Fruit fly (Drosophila melanogaster) whole organism, embryonic: ENCODE results near the gene Best3.

Experiments used
- Abd-B ChIP-seq: fragments of 200-800 bp; sonication (Bioruptor generic); optimal IDR thresholded peaks from 2 replicates; lab custom pipeline; 2018; ENCODE audit warnings: missing biosample characterization, mild to moderate bottlenecking, missing genetic modification characterization, moderate library complexity
- Atf3 ChIP-seq: fragments of 200-800 bp; sonication (Bioruptor generic); optimal IDR thresholded peaks from 3 replicates; lab custom pipeline; 2016; ENCODE audit warnings: missing biosample characterization, missing genetic modification characterization
- Bdp1 ChIP-seq: fragments of 200-800 bp; sonication (Bioruptor generic); optimal IDR thresholded peaks from 3 replicates; lab custom pipeline; 2016; ENCODE audit warnings: missing biosample characterization, missing genetic modification characterization
- BtbVII ChIP-seq: fragments of 200-800 bp; sonication (Bioruptor generic); optimal IDR thresholded peaks from 3 replicates; lab custom pipeline; 2017; ENCODE audit warnings: missing biosample characterization, mild to moderate bottlenecking, missing genetic modification characterization
- CG1024 ChIP-seq: fragments of 200-800 bp; sonication (Bioruptor generic); IDR thresholded peaks from 2 replicates; pipeline ENCODE4 v1.3.6; 2022; ENCODE audit warnings: missing biosample characterization, missing genetic modification characterization
- CG10431 ChIP-seq: fragments of 200-800 bp; sonication (Bioruptor generic); optimal IDR thresholded peaks from 3 replicates; lab custom pipeline; 2018; ENCODE audit warnings: missing biosample characterization, mild to moderate bottlenecking, missing genetic modification characterization
- CG10979 ChIP-seq: fragments of 200-800 bp; sonication (Bioruptor generic); optimal IDR thresholded peaks from 2 replicates; lab custom pipeline; 2018; ENCODE audit warnings: missing biosample characterization, mild to moderate bottlenecking, missing genetic modification characterization, moderate library complexity
- CG11398 ChIP-seq: fragments of 200-800 bp; sonication (Bioruptor generic); optimal IDR thresholded peaks from 2 replicates; lab custom pipeline; 2016; ENCODE audit warnings: missing biosample characterization, missing genetic modification characterization
- CG11695 ChIP-seq: fragments of 200-800 bp; sonication (Bioruptor generic); IDR thresholded peaks from 3 replicates; pipeline ENCODE4 v1.3.6; 2022; ENCODE audit warnings: missing biosample characterization, missing genetic modification characterization
- CG12659 ChIP-seq: fragments of 200-800 bp; sonication (Bioruptor generic); optimal IDR thresholded peaks from 3 replicates; lab custom pipeline; 2017; ENCODE audit warnings: mild to moderate bottlenecking, missing biosample characterization, missing genetic modification reagents, missing genetic modification characterization
- CG14710 ChIP-seq: fragments of 200-800 bp; sonication (Bioruptor generic); optimal IDR thresholded peaks from 3 replicates; lab custom pipeline; 2019; ENCODE audit warnings: missing biosample characterization, mild to moderate bottlenecking, missing genetic modification characterization, moderate library complexity
- CG14860 ChIP-seq: fragments of 200-800 bp; sonication (Bioruptor generic); IDR thresholded peaks from 3 replicates; pipeline ENCODE4 v1.3.6; 2022; ENCODE audit warnings: missing biosample characterization, missing genetic modification characterization; ENCODE audit not compliant: partially characterized antibody
- CG15011 ChIP-seq: fragments of 200-800 bp; sonication (Bioruptor generic); optimal IDR thresholded peaks from 3 replicates; lab custom pipeline; 2018; ENCODE audit warnings: missing biosample characterization, mild to moderate bottlenecking, missing genetic modification characterization
- CG15269 ChIP-seq: fragments of 200-800 bp; sonication (Bioruptor generic); optimal IDR thresholded peaks from 2 replicates; lab custom pipeline; 2018; ENCODE audit warnings: missing biosample characterization, mild to moderate bottlenecking, missing genetic modification characterization, moderate library complexity
- CG18476 ChIP-seq: fragments of 200-800 bp; sonication (Bioruptor generic); optimal IDR thresholded peaks from 2 replicates; lab custom pipeline; 2016; ENCODE audit warnings: missing biosample characterization, mild to moderate bottlenecking, missing genetic modification characterization
- CG2116 ChIP-seq: fragments of 200-800 bp; sonication (Bioruptor generic); optimal IDR thresholded peaks from 3 replicates; lab custom pipeline; 2018; ENCODE audit warnings: missing biosample characterization, mild to moderate bottlenecking, missing genetic modification characterization
- CG2199 ChIP-seq: fragments of 200-800 bp; sonication (Bioruptor generic); IDR thresholded peaks from 3 replicates; pipeline ENCODE4 v1.3.6; 2022; ENCODE audit warnings: missing biosample characterization, missing genetic modification characterization
- CG32772 ChIP-seq: fragments of 200-800 bp; sonication (Bioruptor generic); IDR thresholded peaks from 2 replicates; pipeline ENCODE4 v1.3.6; 2022; ENCODE audit warnings: missing biosample characterization, missing genetic modification characterization
- CG4820 ChIP-seq: fragments of 200-800 bp; sonication (Bioruptor generic); optimal IDR thresholded peaks from 3 replicates; lab custom pipeline; 2016; ENCODE audit warnings: missing biosample characterization, missing genetic modification characterization
- Deaf1 ChIP-seq: fragments of 200-800 bp; optimal IDR thresholded peaks from 3 replicates; lab custom pipeline; 2019; ENCODE audit warnings: missing biosample characterization, mild to moderate bottlenecking, missing genetic modification characterization, moderate library complexity
- Dll ChIP-seq: fragments of 200-800 bp; sonication (Bioruptor generic); IDR thresholded peaks from 4 replicates; pipeline ENCODE4 v1.3.6; 2022; ENCODE audit warnings: missing biosample characterization, missing genetic modification characterization; ENCODE audit not compliant: partially characterized antibody
- H15 ChIP-seq: fragments of 200-800 bp; sonication (Bioruptor generic); IDR thresholded peaks from 3 replicates; pipeline ENCODE4 v1.3.6; 2022; ENCODE audit warnings: missing biosample characterization, missing genetic modification characterization
- HLH3B ChIP-seq: fragments of 200-800 bp; sonication (Bioruptor generic); IDR thresholded peaks from 2 replicates; pipeline ENCODE4 v1.3.6; 2022; ENCODE audit warnings: missing biosample characterization, missing genetic modification characterization
- HLHmδ ChIP-seq: fragments of 200-800 bp; sonication (Bioruptor generic); optimal IDR thresholded peaks from 2 replicates; lab custom pipeline; 2018; ENCODE audit warnings: missing biosample characterization, mild to moderate bottlenecking, missing genetic modification characterization, moderate library complexity
- Hand ChIP-seq: fragments of 200-800 bp; sonication (Bioruptor generic); optimal IDR thresholded peaks from 2 replicates; lab custom pipeline; 2017; ENCODE audit warnings: mild to moderate bottlenecking, missing biosample characterization, missing genetic modification reagents, missing genetic modification characterization
- HmgD ChIP-seq: fragments of 200-800 bp; sonication (Bioruptor generic); optimal IDR thresholded peaks from 3 replicates; lab custom pipeline; 2016; ENCODE audit warnings: missing biosample characterization, missing genetic modification characterization
- Sry-β ChIP-seq: fragments of 200-800 bp; sonication (Bioruptor generic); optimal IDR thresholded peaks from 2 replicates; lab custom pipeline; 2018; ENCODE audit warnings: missing biosample characterization, mild to moderate bottlenecking, missing genetic modification characterization, moderate library complexity
- Trl ChIP-seq, 3 experiments: fragments of >200 bp in 2 of 3; fragments of 200-800 bp in 1 of 3; sonication (Bioruptor generic) in 1 of 3; optimal IDR thresholded peaks; 2 replicates in 1 of 3; 3 replicates in 2 of 3; lab custom pipeline; 2016 to 2017; ENCODE audit warnings: missing biosample characterization in 1 of 3, missing genetic modification characterization in 1 of 3
- aop ChIP-seq: fragments of 200-800 bp; sonication (Bioruptor generic); IDR thresholded peaks from 2 replicates; pipeline ENCODE4 v1.3.6; 2022; ENCODE audit warnings: missing biosample characterization, missing genetic modification characterization
- az2 ChIP-seq: fragments of 200-800 bp; sonication (Bioruptor generic); optimal IDR thresholded peaks from 3 replicates; lab custom pipeline; 2016; ENCODE audit warnings: missing biosample characterization, missing genetic modification characterization
- crol ChIP-seq: fragments of 200-800 bp; sonication (Bioruptor generic); IDR thresholded peaks from 2 replicates; pipeline ENCODE4 v1.3.6; 2022; ENCODE audit warnings: missing biosample characterization, missing genetic modification characterization
- disco-r ChIP-seq: fragments of 200-800 bp; sonication (Bioruptor generic); optimal IDR thresholded peaks from 2 replicates; lab custom pipeline; 2016; ENCODE audit warnings: missing biosample characterization, missing genetic modification characterization
- eve ChIP-seq, 2 experiments: fragments of >200 bp; optimal IDR thresholded peaks; 2 replicates each; lab custom pipeline; 2017; ENCODE audit warnings: missing biosample characterization in 2 of 2, missing genetic modification characterization in 2 of 2
- gcm2 ChIP-seq: fragments of 200-800 bp; sonication (Bioruptor generic); optimal IDR thresholded peaks from 2 replicates; lab custom pipeline; 2016; ENCODE audit warnings: missing biosample characterization, missing genetic modification characterization
- ham ChIP-seq: fragments of 200-800 bp; sonication (Bioruptor generic); IDR thresholded peaks from 2 replicates; pipeline ENCODE4 v1.3.6; 2022; ENCODE audit warnings: missing biosample characterization, missing genetic modification characterization
- kah ChIP-seq: fragments of 200-800 bp; sonication (Bioruptor generic); optimal IDR thresholded peaks from 2 replicates; lab custom pipeline; 2018; ENCODE audit warnings: missing biosample characterization, mild to moderate bottlenecking, missing genetic modification characterization
- nom ChIP-seq: fragments of 200-800 bp; sonication (Bioruptor generic); optimal IDR thresholded peaks from 2 replicates; lab custom pipeline; 2017; ENCODE audit warnings: missing biosample characterization, missing genetic modification characterization, mild to moderate bottlenecking, moderate library complexity, missing genetic modification reagents
- onecut ChIP-seq: fragments of 200-800 bp; sonication (Bioruptor generic); IDR thresholded peaks from 2 replicates; pipeline ENCODE4 v1.3.6; 2022; ENCODE audit warnings: missing biosample characterization, missing genetic modification characterization
- pfk ChIP-seq: fragments of 200-800 bp; sonication (Bioruptor generic); optimal IDR thresholded peaks from 2 replicates; lab custom pipeline; 2018; ENCODE audit warnings: missing biosample characterization, mild to moderate bottlenecking, missing genetic modification characterization, moderate library complexity
- rib ChIP-seq: fragments of 200-800 bp; sonication (Bioruptor generic); IDR thresholded peaks from 2 replicates; pipeline ENCODE4 v1.3.6; 2022; ENCODE audit warnings: missing biosample characterization, missing genetic modification characterization
- scrt ChIP-seq: fragments of 200-800 bp; sonication (Bioruptor generic); optimal IDR thresholded peaks from 2 replicates; lab custom pipeline; 2018; ENCODE audit warnings: missing biosample characterization, mild to moderate bottlenecking, missing genetic modification characterization, moderate library complexity
- slbo ChIP-seq: fragments of 200-800 bp; sonication (Bioruptor generic); IDR thresholded peaks from 2 replicates; pipeline ENCODE4 v1.3.6; 2022; ENCODE audit warnings: missing biosample characterization, missing genetic modification characterization
- stwl ChIP-seq: fragments of 200-800 bp; sonication (Bioruptor generic); optimal IDR thresholded peaks from 3 replicates; lab custom pipeline; 2018; ENCODE audit warnings: missing biosample characterization, mild to moderate bottlenecking, missing genetic modification characterization, moderate library complexity
- tin ChIP-seq: fragments of 200-800 bp; sonication (Bioruptor generic); optimal IDR thresholded peaks from 3 replicates; lab custom pipeline; 2016; ENCODE audit warnings: missing biosample characterization, missing genetic modification characterization
- tup ChIP-seq: fragments of 200-800 bp; sonication (Bioruptor generic); optimal IDR thresholded peaks from 2 replicates; lab custom pipeline; 2016; ENCODE audit warnings: missing biosample characterization, mild to moderate bottlenecking, missing genetic modification characterization, moderate library complexity
- twi ChIP-seq: fragments of 200-800 bp; optimal IDR thresholded peaks from 2 replicates; lab custom pipeline; 2019; ENCODE audit warnings: missing biosample characterization, mild to moderate bottlenecking, missing genetic modification characterization, moderate library complexity
- wor ChIP-seq: fragments of 200-800 bp; sonication (Bioruptor generic); IDR thresholded peaks from 2 replicates; pipeline ENCODE4 v1.3.6; 2022; ENCODE audit warnings: missing biosample characterization, missing genetic modification characterization
- yki ChIP-seq: fragments of >200 bp; optimal IDR thresholded peaks from 3 replicates; lab custom pipeline; 2018
- z ChIP-seq: fragments of 200-800 bp; sonication (Bioruptor generic); IDR thresholded peaks from 3 replicates; pipeline ENCODE4 v1.3.6; 2022; ENCODE audit warnings: missing biosample characterization, missing genetic modification characterization
- zfh1 ChIP-seq: fragments of 200-800 bp; sonication (Bioruptor generic); IDR thresholded peaks from 3 replicates; pipeline ENCODE4 v1.3.6; 2022; ENCODE audit warnings: missing biosample characterization, missing genetic modification characterization

Gene Best3

DNA sequence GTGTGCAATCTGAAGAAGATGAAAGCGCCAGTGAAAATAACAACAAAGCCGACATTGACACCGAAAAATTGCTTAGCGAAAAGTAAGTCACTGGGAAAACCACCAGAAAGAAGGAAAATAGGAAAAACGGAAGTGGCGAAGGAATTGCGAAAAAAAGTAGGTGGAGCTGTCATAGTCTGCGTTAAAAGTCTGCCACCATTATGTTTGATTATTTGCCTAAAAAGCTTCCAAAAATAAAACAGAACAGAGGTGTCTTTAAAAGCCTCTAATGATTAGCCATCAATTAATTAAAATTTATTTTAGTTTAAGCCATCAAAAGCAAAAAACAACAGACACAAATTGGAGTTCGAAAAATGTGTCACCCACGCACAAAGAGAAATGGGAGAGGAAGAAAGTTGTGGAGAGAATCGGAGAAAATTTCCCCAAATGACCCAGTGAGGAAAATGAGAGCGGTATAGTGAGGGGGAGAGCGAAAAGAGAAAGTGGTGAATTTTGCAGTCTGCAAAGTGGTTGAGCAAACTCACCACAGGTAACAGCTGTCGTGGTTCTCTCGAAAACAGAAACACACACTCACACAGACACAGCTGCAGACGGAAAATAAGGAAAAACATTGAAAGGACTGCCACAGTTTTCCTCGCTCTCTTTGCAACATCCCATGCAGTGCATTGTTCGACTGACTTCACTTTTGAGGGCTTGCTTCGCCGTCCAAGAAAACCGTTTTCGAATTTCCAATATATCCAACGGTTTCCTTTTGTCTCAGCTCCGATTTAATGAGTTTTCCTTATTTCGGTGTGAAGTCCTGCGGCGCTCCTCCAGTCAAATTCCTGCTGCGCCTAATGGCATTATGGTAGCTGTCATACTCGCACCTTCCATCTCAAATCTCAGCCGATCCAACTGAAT lies 26.9 kb upstream of the Best3 start (continued):
- TF ChIP-seq Sry-β (GFP tag; lab: Kevin White, UChicago) = no peak
- no peak for TF ChIP-seq wor
- TF ChIP-seq gcm2 (GFP tag; lab: Kevin White, UChicago) = no peak
- TF ChIP-seq yki (lab: Kevin White, UChicago) = peak; percentile 74
- TF ChIP-seq Hand (GFP tag; lab: Kevin White, UChicago) = no peak
- peak; percentile 33 for TF ChIP-seq twi (tag; lab: Kevin White, UChicago)
- no peak for TF ChIP-seq CG11398 (GFP tag; lab: Kevin White, UChicago)
- no peak for TF ChIP-seq az2
- no peak for TF ChIP-seq CG32772 (GFP tag; lab: Robert Waterston, UW)
- TF ChIP-seq zfh1 (GFP tag; lab: Robert Waterston, UW) = no peak
- no peak for TF ChIP-seq CG10979 (tag; lab: Kevin White, UChicago)
- TF ChIP-seq Dll (GFP tag; lab: Robert Waterston, UW) = no peak
- peak; percentile 6 for TF ChIP-seq CG10431
- TF ChIP-seq CG12659 = no peak
- TF ChIP-seq CG2116 (GFP tag; lab: Kevin White, UChicago) = no peak
- no peak for TF ChIP-seq CG15269 (tag; lab: Kevin White, UChicago)
- TF ChIP-seq HLHmδ (GFP tag; lab: Kevin White, UChicago) = peak; percentile 47
- TF ChIP-seq onecut (GFP tag; lab: Robert Waterston, UW) = no peak
- TF ChIP-seq CG11695 (GFP tag; lab: Robert Waterston, UW) = no peak
- TF ChIP-seq kah (GFP tag; lab: Kevin White, UChicago) = peak; percentile 85
- no peak for TF ChIP-seq stwl (tag; lab: Kevin White, UChicago)
- TF ChIP-seq ham (GFP tag; lab: Robert Waterston, UW) = no peak
- no peak for TF ChIP-seq rib (GFP tag; lab: Robert Waterston, UW)
- TF ChIP-seq nom = no peak
- TF ChIP-seq Bdp1 = no peak
- no peak for TF ChIP-seq pfk
- peak; percentile 87 for TF ChIP-seq Deaf1 (tag; lab: Kevin White, UChicago)
- no peak for TF ChIP-seq tin (GFP tag; lab: Kevin White, UChicago)
- TF ChIP-seq CG2199 = peak; percentile 49; the same call in 1 of the 3 replicates
- TF ChIP-seq CG15011 (GFP tag; lab: Kevin White, UChicago) = no peak
- TF ChIP-seq eve (GFP tag; optimal IDR thresholded peaks at IDR 0.05; lab: Kevin White, UChicago) = peak in 1 of 2 experiments; percentile 58
- no peak for TF ChIP-seq CG14710 (tag; lab: Kevin White, UChicago)
- TF ChIP-seq aop (GFP tag; lab: Robert Waterston, UW) = no peak
- peak; percentile 83 to 95 for TF ChIP-seq Trl (optimal IDR thresholded peaks at IDR 0.05; lab: Kevin White, UChicago)
- no peak for TF ChIP-seq Trl (GFP tag; optimal IDR thresholded peaks at IDR 0.05; lab: Kevin White, UChicago)
- TF ChIP-seq, all 482 proteins: peak for 20

DNA sequence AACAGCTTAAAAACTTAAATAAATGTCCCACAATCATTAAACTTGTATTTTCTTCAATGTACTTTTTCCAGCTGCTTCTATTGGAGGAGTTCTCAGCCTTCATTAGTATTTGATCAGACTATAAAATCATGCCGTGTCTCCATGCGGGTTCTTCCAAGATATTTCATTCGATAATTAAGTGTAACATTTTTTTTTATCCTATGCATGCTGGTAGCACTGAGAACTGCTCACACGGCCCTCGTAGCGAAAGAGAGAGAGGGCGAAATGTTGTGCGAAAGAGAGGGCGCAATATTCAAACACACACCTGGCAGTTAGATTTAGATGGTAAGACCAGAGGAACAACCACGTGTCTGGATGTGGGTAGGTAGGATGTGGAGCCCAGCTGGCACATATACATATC lies 22.9 kb upstream of the Best3 start:
- TF ChIP-seq scrt (GFP tag; lab: Kevin White, UChicago) (no peak), disco-r (no peak), z (GFP tag; lab: Robert Waterston, UW) (no peak), H15 (GFP tag; lab: Robert Waterston, UW) (no peak), CG18476 (GFP tag; lab: Kevin White, UChicago) (peak; percentile 82), crol (GFP tag; lab: Robert Waterston, UW) (no peak), Sry-β (GFP tag; lab: Kevin White, UChicago) (no peak), Abd-B (GFP tag; lab: Kevin White, UChicago) (no peak), Atf3 (GFP tag; lab: Kevin White, UChicago) (no peak), tup (GFP tag; lab: Kevin White, UChicago) (no peak), BtbVII (no peak), CG4820 (GFP tag; lab: Kevin White, UChicago) (no peak), HmgD (GFP tag; lab: Kevin White, UChicago) (no peak), slbo (no peak), HLH3B (GFP tag; lab: Robert Waterston, UW) (no peak), CG14860 (GFP tag; lab: Robert Waterston, UW) (no peak), CG1024 (GFP tag; lab: Robert Waterston, UW) (no peak)
